Worm (Caenorhabditis elegans): ENCODE results near the gene T05A7.7.
"Not testable (repeated sequence)": the region's sequence is repeated elsewhere in the genome, so short reads cannot be mapped to it uniquely, and the experiment has no call there.

Gene T05A7.7

ce11 chrII:4681391-4681790 is at the start of gene T05A7.7:
Gene T05A7.7 (minus strand): TSS chrII:4681491.
- no peak for TF ChIP-seq unc-62 (GFP tag; optimal IDR thresholded peaks at IDR 0.05)

ce11 chrII:4729733-4730132 is 48.4 kb upstream of the T05A7.7 start, which contains the start of gene F41C3.7:
Gene F41C3.7 (plus strand): TSS chrII:4730033.
- TF ChIP-seq unc-62 (GFP tag; optimal IDR thresholded peaks at IDR 0.05): no peak

ce11 chrII:4728687-4729086 is 47.4 kb upstream of the T05A7.7 start:
- no peak for TF ChIP-seq unc-62 (GFP tag; optimal IDR thresholded peaks at IDR 0.05)

ce11 chrII:4727769-4728168 is 46.5 kb upstream of the T05A7.7 start, which contains the start of gene ttr-41:
Gene ttr-41 (minus strand): TSS chrII:4727869.
- no peak for TF ChIP-seq unc-62 (GFP tag; optimal IDR thresholded peaks at IDR 0.05)

ce11 chrII:4726750-4727384 is 45.6 kb upstream of the T05A7.7 start:
- no peak for TF ChIP-seq unc-62 (GFP tag; optimal IDR thresholded peaks at IDR 0.05)

- no peak for TF ChIP-seq unc-62 (GFP tag; optimal IDR thresholded peaks at IDR 0.05)
Observed at ce11 chrII:4726120-4726519, 44.8 kb upstream of the T05A7.7 start, which contains the start of gene F10G7.10. Gene F10G7.10 (minus strand): TSS chrII:4726264.

- no peak for TF ChIP-seq unc-62 (GFP tag; optimal IDR thresholded peaks at IDR 0.05)
Observed at ce11 chrII:4715676-4716075, 34.4 kb upstream of the T05A7.7 start, which contains the start of gene F41C3.8. Gene F41C3.8 (plus strand): TSS chrII:4716046.

- TF ChIP-seq unc-62 (GFP tag; optimal IDR thresholded peaks at IDR 0.05): no peak
Observed at ce11 chrII:4710813-4711212, 29.5 kb upstream of the T05A7.7 start.

ce11 chrII:4710120-4710519 is 28.8 kb upstream of the T05A7.7 start, which contains the start of gene tag-151:
Gene tag-151 (plus strand): TSS chrII:4710277.
- TF ChIP-seq unc-62 (GFP tag; optimal IDR thresholded peaks at IDR 0.05): no peak

ce11 chrII:4706359-4706871 is 25.1 kb upstream of the T05A7.7 start, which contains the start of the genes F10G7.9 and tsn-1:
Gene F10G7.9 (minus strand): TSS chrII:4706485.
Gene tsn-1 (plus strand): TSS chrII:4706821.
- no peak for TF ChIP-seq unc-62 (GFP tag; optimal IDR thresholded peaks at IDR 0.05)

- no peak for TF ChIP-seq unc-62 (GFP tag; optimal IDR thresholded peaks at IDR 0.05)
Observed at ce11 chrII:4703011-4703410, 21.7 kb upstream of the T05A7.7 start.

- not testable (repeated sequence) for TF ChIP-seq unc-62 (GFP tag; optimal IDR thresholded peaks at IDR 0.05)
Observed at ce11 chrII:4701482-4702119, 20.3 kb upstream of the T05A7.7 start, which contains the start of gene unc-85. Gene unc-85 (plus strand): TSS chrII:4702069.

- TF ChIP-seq unc-62 (GFP tag; optimal IDR thresholded peaks at IDR 0.05): no peak
Observed at ce11 chrII:4698266-4698771, 17.0 kb upstream of the T05A7.7 start, which contains the start of the genes rpn-5 and scc-1. Gene rpn-5 (minus strand): TSS chrII:4698427. Gene scc-1 (plus strand): TSS chrII:4698721.

ce11 chrII:4696055-4696454 is 14.8 kb upstream of the T05A7.7 start:
- TF ChIP-seq unc-62 (GFP tag; optimal IDR thresholded peaks at IDR 0.05): no peak

ce11 chrII:4693129-4693528 is 11.8 kb upstream of the T05A7.7 start, which contains the start of gene F10G7.5:
Gene F10G7.5 (plus strand): TSS chrII:4693414.
- no peak for TF ChIP-seq unc-62 (GFP tag; optimal IDR thresholded peaks at IDR 0.05)

- TF ChIP-seq unc-62 (GFP tag; optimal IDR thresholded peaks at IDR 0.05): no peak
Observed at ce11 chrII:4689477-4689876, 8.2 kb upstream of the T05A7.7 start, which contains the start of gene F10G7.12. Gene F10G7.12 (plus strand): TSS chrII:4689777.
